Fruit fly (Drosophila melanogaster): ENCODE results near the gene CG17202.

DNA sequence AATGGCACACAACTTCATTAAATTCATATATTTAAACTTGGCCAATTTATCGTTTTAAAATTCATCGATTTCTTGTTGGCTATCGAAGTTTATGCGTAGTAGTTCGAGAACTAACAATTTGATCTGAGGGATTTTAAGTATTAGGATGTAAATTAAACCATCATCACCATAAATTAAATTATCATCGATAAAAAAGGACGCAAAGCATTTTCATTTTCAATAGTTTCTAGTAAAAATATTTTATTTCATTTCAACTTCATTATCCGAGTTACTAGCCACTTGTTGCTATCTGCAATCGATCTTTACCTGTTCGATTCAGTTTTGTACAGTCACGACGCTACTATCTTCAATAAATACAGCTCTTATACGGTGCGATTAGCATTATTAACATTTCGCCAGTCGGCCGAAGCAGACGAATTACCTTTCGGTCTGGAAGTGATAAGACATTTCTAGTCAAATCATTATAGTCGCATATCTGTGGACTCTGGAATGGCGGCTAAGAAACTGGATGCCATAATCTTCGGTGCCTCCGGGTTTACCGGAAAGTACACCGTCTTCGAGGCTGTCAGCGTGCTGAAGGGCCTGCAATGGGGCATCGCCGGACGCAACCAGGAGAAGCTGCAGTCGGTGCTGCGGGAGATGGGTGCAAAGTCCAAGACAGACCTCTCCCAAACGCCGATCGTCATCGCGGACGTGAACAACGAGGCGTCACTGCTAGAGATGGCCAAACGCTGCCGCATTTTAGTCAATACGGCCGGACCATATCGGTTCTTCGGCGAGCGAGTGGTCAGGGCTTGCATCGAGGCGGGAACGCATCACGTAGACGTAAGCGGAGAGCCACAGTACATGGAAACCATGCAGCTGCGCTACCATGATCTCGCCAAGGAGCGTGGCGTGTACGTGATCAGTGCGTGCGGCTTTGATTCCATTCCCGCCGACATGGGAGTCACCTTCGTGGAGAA lies 16.1 kb upstream of the CG17202 start, which contains the start of gene CG5167:
- no peak for TF ChIP-seq CG9948 (tag; optimal IDR thresholded peaks at IDR 0.05)
- peak; percentile 88 for TF ChIP-seq gl (tag; optimal IDR thresholded peaks at IDR 0.05)
- TF ChIP-seq Snoo (tag; optimal IDR thresholded peaks at IDR 0.05), result peak; percentile 13
- TF ChIP-seq Pif1B (GFP tag; optimal IDR thresholded peaks at IDR 0.05), result no peak
- TF ChIP-seq EcR (GFP tag; optimal IDR thresholded peaks at IDR 0.05), result no peak
- peak; percentile 40 for TF ChIP-seq CG34367 (tag; optimal IDR thresholded peaks at IDR 0.05)
- TF ChIP-seq CG4496 (GFP tag; IDR thresholded peaks at IDR 0.05), result no peak
- no peak for TF ChIP-seq D1 (tag; optimal IDR thresholded peaks at IDR 0.05)
- TF ChIP-seq CG8301 (tag; optimal IDR thresholded peaks at IDR 0.05), result peak; percentile 62
- peak; percentile 15 for TF ChIP-seq CG8159 (tag; optimal IDR thresholded peaks at IDR 0.05)
- peak; percentile 11 for TF ChIP-seq CG17806 (tag; optimal IDR thresholded peaks at IDR 0.05)
- TF ChIP-seq CG15710 (tag; optimal IDR thresholded peaks at IDR 0.05), result no peak
